Worm (Caenorhabditis elegans) whole organism, early embryonic: ENCODE measurements around the gene K08D9.6.

Source experiments
- B0310.2 ChIP-seq: sonication (generic microtip); optimal IDR thresholded peaks from 2 replicates; lab custom pipeline; 2016; ENCODE audit warnings: mild to moderate bottlenecking, missing genetic modification characterization, missing compliant biosample characterization
- F13C5.2 ChIP-seq: sonication (generic microtip); optimal IDR thresholded peaks from 2 replicates; lab custom pipeline; 2017; ENCODE audit warnings: mild to moderate bottlenecking, missing genetic modification characterization, inconsistent platforms, missing compliant biosample characterization
- aly-1 ChIP-seq: sonication (generic microtip); optimal IDR thresholded peaks from 2 replicates; lab custom pipeline; 2016; ENCODE audit warnings: missing genetic modification characterization, missing compliant biosample characterization
- ama-1 ChIP-seq: fragments of 150-350 bp; optimal IDR thresholded peaks from 2 replicates; lab custom pipeline; 2014
- ets-7 ChIP-seq: sonication (generic microtip); optimal IDR thresholded peaks from 2 replicates; lab custom pipeline; 2016; ENCODE audit warnings: missing genotype, missing genetic modification characterization, missing compliant biosample characterization
- flt-1 ChIP-seq: fragments of 200-800 bp; sonication (Bioruptor generic); IDR thresholded peaks from 2 replicates; pipeline ENCODE4 v1.3.6; 2022; ENCODE audit warnings: missing genetic modification characterization, missing compliant biosample characterization
- hmbx-1 ChIP-seq: sonication (generic microtip); optimal IDR thresholded peaks from 2 replicates; lab custom pipeline; 2016; ENCODE audit warnings: mild to moderate bottlenecking, missing genetic modification characterization, missing compliant biosample characterization
- hmg-4 ChIP-seq: fragments of 200-800 bp; sonication (Bioruptor generic); optimal IDR thresholded peaks from 2 replicates; lab custom pipeline; 2018; ENCODE audit warnings: mild to moderate bottlenecking, missing genetic modification characterization, missing compliant biosample characterization
- hnd-1 ChIP-seq: sonication (generic microtip); optimal IDR thresholded peaks from 2 replicates; lab custom pipeline; 2016; ENCODE audit warnings: missing genetic modification characterization, missing compliant biosample characterization
- sea-1 ChIP-seq: fragments of 200-800 bp; sonication (Bioruptor generic); conservative IDR thresholded peaks from 2 replicates; pipeline ENCODE4 v1.3.6; 2022; ENCODE audit warnings: missing genetic modification characterization, missing compliant biosample characterization
- tbx-11 ChIP-seq: fragments of 200-800 bp; sonication (Bioruptor generic); IDR thresholded peaks from 2 replicates; pipeline ENCODE4 v1.3.6; 2022; ENCODE audit warnings: missing genetic modification characterization, missing compliant biosample characterization
- tbx-37 ChIP-seq: fragments of 200-800 bp; sonication (Bioruptor generic); conservative IDR thresholded peaks from 2 replicates; pipeline ENCODE4 v1.3.6; 2022; ENCODE audit warnings: missing genetic modification reagents, missing genetic modification characterization, missing compliant biosample characterization
- tra-4 ChIP-seq: sonication (generic microtip); optimal IDR thresholded peaks from 2 replicates; lab custom pipeline; 2017; ENCODE audit warnings: missing genetic modification characterization, missing compliant biosample characterization

- TF ChIP-seq hmg-4, result no peak
- no peak for TF ChIP-seq hnd-1 (tag; lab: Kevin White, UChicago)
- TF ChIP-seq ets-7 (tag; lab: Kevin White, UChicago), result no peak
- no peak for TF ChIP-seq tra-4 (tag; lab: Kevin White, UChicago)
- TF ChIP-seq aly-1 (tag; lab: Kevin White, UChicago), result no peak
- TF ChIP-seq tbx-37, result no peak
- no peak for TF ChIP-seq tbx-11 (GFP tag; lab: Robert Waterston, UW)
- no peak for TF ChIP-seq hmbx-1 (tag; lab: Kevin White, UChicago)
- TF ChIP-seq sea-1 (GFP tag; lab: Robert Waterston, UW), result no peak
- no peak for TF ChIP-seq ama-1 (lab: Kevin White, UChicago)
- no peak for TF ChIP-seq F13C5.2 (tag; lab: Kevin White, UChicago)
- TF ChIP-seq B0310.2 (tag; lab: Kevin White, UChicago), result no peak
- no peak for TF ChIP-seq flt-1 (GFP tag; lab: Robert Waterston, UW)
These were observed 4.2 kb downstream of the K08D9.6 start, which contains the start of gene K08D9.10 for ce11 chrV:3230597-3230996.
